Fruit fly (Drosophila melanogaster): Measurements from ENCODE around the gene snRNP-U1-70K.

Gene snRNP-U1-70K

dm6 chr2L:6991085-6991484 lies 19.5 kb upstream of the snRNP-U1-70K start (continued):
- TF ChIP-seq CG11398 (GFP tag; optimal IDR thresholded peaks at IDR 0.05) (no peak), nerfin-2 (GFP tag; IDR thresholded peaks at IDR 0.05; ENCODE audit: partially characterized antibody) (no peak), Aef1 (GFP tag; IDR thresholded peaks at IDR 0.05) (no peak), CG43689 (GFP tag; IDR thresholded peaks at IDR 0.05) (no peak), Drgx (GFP tag; IDR thresholded peaks at IDR 0.05) (peak; percentile 78), stc (GFP tag; IDR thresholded peaks at IDR 0.05) (no peak), btn (GFP tag; optimal IDR thresholded peaks at IDR 0.05) (no peak), CG13123 (GFP tag; optimal IDR thresholded peaks at IDR 0.05) (no peak), shn (GFP tag; optimal IDR thresholded peaks at IDR 0.05) (no peak), CG15601 (tag; optimal IDR thresholded peaks at IDR 0.05) (no peak), CG8924 (tag; optimal IDR thresholded peaks at IDR 0.05) (no peak), Myb (GFP tag; optimal IDR thresholded peaks at IDR 0.05) (no peak), ci (GFP tag; IDR thresholded peaks at IDR 0.05) (no peak), BEAF-32 (GFP tag; optimal IDR thresholded peaks at IDR 0.05) (no peak), D (optimal IDR thresholded peaks at IDR 0.05) (no peak), D (GFP tag; optimal IDR thresholded peaks at IDR 0.05) (no peak), chm (GFP tag; IDR thresholded peaks at IDR 0.05) (0 out of 2 replicates have a peak, but pooled peaks have one; percentile 31), Ptx1 (GFP tag; IDR thresholded peaks at IDR 0.05) (peak; percentile 34; the same call in 1 of the 2 replicates), jumu (GFP tag; optimal IDR thresholded peaks at IDR 0.05) (no peak), sd (tag; optimal IDR thresholded peaks at IDR 0.05) (no peak), CG5953 (GFP tag; IDR thresholded peaks at IDR 0.05) (no peak), Doc2 (GFP tag; IDR thresholded peaks at IDR 0.05) (no peak), exex (tag; optimal IDR thresholded peaks at IDR 0.05) (no peak), CG17912 (GFP tag; optimal IDR thresholded peaks at IDR 0.05) (no peak), zf30C (GFP tag; optimal IDR thresholded peaks at IDR 0.05) (peak; percentile 8), Dip2 (GFP tag; IDR thresholded peaks at IDR 0.05) (no peak), CG3281 (GFP tag; optimal IDR thresholded peaks at IDR 0.05) (no peak), her (GFP tag; optimal IDR thresholded peaks at IDR 0.05) (no peak), CG11085 (GFP tag; IDR thresholded peaks at IDR 0.05) (no peak), CG2889 (GFP tag; IDR thresholded peaks at IDR 0.05) (no peak), CG4707 (GFP tag; optimal IDR thresholded peaks at IDR 0.05) (no peak), Sox102F (GFP tag; optimal IDR thresholded peaks at IDR 0.05) (peak; percentile 29), chif (GFP tag; optimal IDR thresholded peaks at IDR 0.05) (no peak), Dll (GFP tag; IDR thresholded peaks at IDR 0.05; ENCODE audit: partially characterized antibody) (no peak), org-1 (GFP tag; optimal IDR thresholded peaks at IDR 0.05) (no peak), CG2116 (GFP tag; optimal IDR thresholded peaks at IDR 0.05) (no peak), ato (GFP tag; IDR thresholded peaks at IDR 0.05; ENCODE audit: partially characterized antibody) (no peak), Fer1 (GFP tag; optimal IDR thresholded peaks at IDR 0.05) (no peak), CG15514 (GFP tag; optimal IDR thresholded peaks at IDR 0.05) (no peak), gro (GFP tag; optimal IDR thresholded peaks at IDR 0.05) (no peak), CG16813 (GFP tag; IDR thresholded peaks at IDR 0.05; ENCODE audit: partially characterized antibody) (no peak)

dm6 chr2L:6970813-6971212 lies 724 bp downstream of the snRNP-U1-70K start:
- TF ChIP-seq CG16863 (GFP tag; optimal IDR thresholded peaks at IDR 0.05) = no peak
- TF ChIP-seq Med (GFP tag) = peak; percentile 40
- TF ChIP-seq jigr1 (GFP tag; IDR thresholded peaks at IDR 0.05) = 0 out of 3 replicates have a peak, but pooled peaks have one; percentile 10
